Worm (Caenorhabditis elegans) whole organism, L3 larva: ENCODE results near the gene Y41C4A.8.

ENCODE experiments used
- ZK546.5 ChIP-seq: sonication (generic microtip); optimal IDR thresholded peaks from 2 replicates; lab custom pipeline; 2017; ENCODE audit warnings: missing biosample characterization, missing genetic modification characterization
- aly-2 ChIP-seq: fragments of 150-350 bp; optimal IDR thresholded peaks from 2 replicates; lab custom pipeline; 2014; ENCODE audit warnings: missing biosample characterization, missing genetic modification characterization
- ama-1 ChIP-seq: fragments of 150-350 bp; optimal IDR thresholded peaks from 2 replicates; lab custom pipeline; 2018
- ceh-16 ChIP-seq: sonication (generic microtip); optimal IDR thresholded peaks from 2 replicates; lab custom pipeline; 2017; ENCODE audit warnings: missing biosample characterization, missing genetic modification characterization
- ceh-28 ChIP-seq: fragments of 150-350 bp; optimal IDR thresholded peaks from 2 replicates; lab custom pipeline; 2014; ENCODE audit warnings: missing biosample characterization, missing genetic modification reagents, missing genetic modification characterization
- ceh-82 ChIP-seq: fragments of 150-350 bp; optimal IDR thresholded peaks from 2 replicates; lab custom pipeline; 2014; ENCODE audit warnings: missing biosample characterization, missing genetic modification characterization
- daf-12 ChIP-seq: fragments of 150-350 bp; optimal IDR thresholded peaks from 2 replicates; lab custom pipeline; 2014; ENCODE audit warnings: missing biosample characterization, missing genetic modification reagents, missing genetic modification characterization
- egl-27 ChIP-seq: sonication (generic microtip); optimal IDR thresholded peaks from 4 replicates; lab custom pipeline; 2017; ENCODE audit warnings: missing biosample characterization, missing genetic modification reagents, missing genetic modification characterization
- egl-5 ChIP-seq: fragments of 150-350 bp; optimal IDR thresholded peaks from 2 replicates; lab custom pipeline; 2017; ENCODE audit warnings: missing biosample characterization, missing genetic modification reagents, missing genetic modification characterization, inconsistent platforms
- elt-1 ChIP-seq: fragments of 150-350 bp; optimal IDR thresholded peaks from 2 replicates; lab custom pipeline; 2014; ENCODE audit warnings: missing biosample characterization, missing genetic modification characterization
- fkh-10 ChIP-seq: sonication (generic microtip); optimal IDR thresholded peaks from 2 replicates; lab custom pipeline; 2017; ENCODE audit warnings: missing biosample characterization, missing genetic modification reagents, missing genetic modification characterization
- hmg-11 ChIP-seq: sonication (generic microtip); optimal IDR thresholded peaks from 2 replicates; lab custom pipeline; 2016; ENCODE audit warnings: missing genetic modification characterization, missing compliant biosample characterization
- jun-1 ChIP-seq: fragments of 150-350 bp; optimal IDR thresholded peaks from 2 replicates; lab custom pipeline; 2014; ENCODE audit warnings: missing biosample characterization, missing genetic modification reagents, missing genetic modification characterization
- lin-15B ChIP-seq: fragments of 150-350 bp; optimal IDR thresholded peaks from 2 replicates; lab custom pipeline; 2014; ENCODE audit warnings: missing biosample characterization, missing genetic modification characterization
- lin-39 ChIP-seq: fragments of 150-350 bp; optimal IDR thresholded peaks from 2 replicates; lab custom pipeline; 2018; ENCODE audit warnings: missing biosample characterization, missing genetic modification reagents, missing genetic modification characterization
- lsy-12 ChIP-seq: sonication (generic microtip); optimal IDR thresholded peaks from 2 replicates; lab custom pipeline; 2016; ENCODE audit warnings: mild to moderate bottlenecking, missing genetic modification characterization, missing compliant biosample characterization
- mdl-1 ChIP-seq: fragments of 150-350 bp; optimal IDR thresholded peaks from 2 replicates; lab custom pipeline; 2014; ENCODE audit warnings: missing biosample characterization, missing genetic modification characterization
- nfya-1 ChIP-seq: sonication (generic microtip); optimal IDR thresholded peaks from 2 replicates; lab custom pipeline; 2017; ENCODE audit warnings: missing genetic modification characterization, mild to moderate bottlenecking, missing compliant biosample characterization, antibody characterized with exemption, moderate library complexity; ENCODE audit not compliant: insufficient read depth
- nhr-11 ChIP-seq: fragments of 150-350 bp; optimal IDR thresholded peaks from 2 replicates; lab custom pipeline; 2014; ENCODE audit warnings: missing biosample characterization, missing genetic modification characterization
- nhr-12 ChIP-seq: fragments of 150-350 bp; optimal IDR thresholded peaks from 2 replicates; lab custom pipeline; 2014; ENCODE audit warnings: missing biosample characterization, missing genetic modification characterization
- nhr-23 ChIP-seq: fragments of 150-350 bp; optimal IDR thresholded peaks from 2 replicates; lab custom pipeline; 2014; ENCODE audit warnings: missing biosample characterization, missing genetic modification reagents, missing genetic modification characterization
- nhr-237 ChIP-seq: fragments of 150-350 bp; optimal IDR thresholded peaks from 2 replicates; lab custom pipeline; 2014; ENCODE audit warnings: missing biosample characterization, missing genetic modification characterization
- nhr-25 ChIP-seq: sonication (generic microtip); optimal IDR thresholded peaks from 2 replicates; lab custom pipeline; 2017; ENCODE audit warnings: missing biosample characterization, missing genetic modification characterization
- nhr-28 ChIP-seq: fragments of 150-350 bp; optimal IDR thresholded peaks from 2 replicates; lab custom pipeline; 2014; ENCODE audit warnings: missing biosample characterization, missing genetic modification characterization
- nhr-43 ChIP-seq: sonication (generic microtip); optimal IDR thresholded peaks from 2 replicates; lab custom pipeline; 2016; ENCODE audit warnings: mild to moderate bottlenecking, missing genetic modification characterization, missing compliant biosample characterization; ENCODE audit not compliant: poor library complexity, severe bottlenecking
- nhr-67 ChIP-seq: fragments of 150-350 bp; optimal IDR thresholded peaks from 2 replicates; lab custom pipeline; 2014; ENCODE audit warnings: missing biosample characterization, missing genetic modification characterization
- nhr-77 ChIP-seq: fragments of 150-350 bp; optimal IDR thresholded peaks from 2 replicates; lab custom pipeline; 2014; ENCODE audit warnings: missing biosample characterization, missing genetic modification characterization
- pha-4 ChIP-seq: fragments of 150-350 bp; optimal IDR thresholded peaks from 2 replicates; lab custom pipeline; 2014; ENCODE audit warnings: missing biosample characterization, missing genetic modification reagents, missing genetic modification characterization
- pqm-1 ChIP-seq: fragments of 150-350 bp; optimal IDR thresholded peaks from 2 replicates; lab custom pipeline; 2017; ENCODE audit warnings: missing biosample characterization, missing genetic modification characterization, inconsistent platforms
- sea-2 ChIP-seq: fragments of 150-350 bp; sonication (generic microtip); optimal IDR thresholded peaks from 4 replicates; lab custom pipeline; 2014; ENCODE audit warnings: missing biosample characterization, missing genetic modification reagents, missing genetic modification characterization
- skn-1 ChIP-seq: fragments of 150-350 bp; optimal IDR thresholded peaks from 2 replicates; lab custom pipeline; 2014; ENCODE audit warnings: missing biosample characterization, missing genetic modification characterization
- snpc-4 ChIP-seq: fragments of 150-350 bp; optimal IDR thresholded peaks from 2 replicates; lab custom pipeline; 2014; ENCODE audit warnings: missing biosample characterization, missing genetic modification characterization
- tbx-2 ChIP-seq: sonication (generic microtip); optimal IDR thresholded peaks from 2 replicates; lab custom pipeline; 2016; ENCODE audit warnings: mild to moderate bottlenecking, missing genetic modification characterization, missing compliant biosample characterization
- unc-62 ChIP-seq: fragments of 150-350 bp; sonication (generic microtip); optimal IDR thresholded peaks from 4 replicates; lab custom pipeline; 2014; ENCODE audit warnings: missing biosample characterization, missing genetic modification reagents, missing genetic modification characterization
- zag-1 ChIP-seq: fragments of 150-350 bp; optimal IDR thresholded peaks from 2 replicates; lab custom pipeline; 2014; ENCODE audit warnings: missing biosample characterization, missing genetic modification characterization
- ztf-11 ChIP-seq: fragments of 150-350 bp; optimal IDR thresholded peaks from 2 replicates; lab custom pipeline; 2014; ENCODE audit warnings: missing biosample characterization, missing genetic modification characterization
- ztf-4 ChIP-seq: fragments of 150-350 bp; optimal IDR thresholded peaks from 2 replicates; lab custom pipeline; 2014; ENCODE audit warnings: missing biosample characterization, missing genetic modification characterization

Y41C4A.8 gene

ce11 chrIII:11732943-11733342 is 24.3 kb upstream of the Y41C4A.8 start:
- no peak for TF ChIP-seq nhr-28
- TF ChIP-seq fkh-10 (GFP tag; lab: Kevin White, UChicago) = no peak
- no peak for TF ChIP-seq lin-15B
- peak; percentile 97 for TF ChIP-seq ceh-28 (tag; lab: Kevin White, UChicago)
- TF ChIP-seq nhr-67 = no peak

DNA sequence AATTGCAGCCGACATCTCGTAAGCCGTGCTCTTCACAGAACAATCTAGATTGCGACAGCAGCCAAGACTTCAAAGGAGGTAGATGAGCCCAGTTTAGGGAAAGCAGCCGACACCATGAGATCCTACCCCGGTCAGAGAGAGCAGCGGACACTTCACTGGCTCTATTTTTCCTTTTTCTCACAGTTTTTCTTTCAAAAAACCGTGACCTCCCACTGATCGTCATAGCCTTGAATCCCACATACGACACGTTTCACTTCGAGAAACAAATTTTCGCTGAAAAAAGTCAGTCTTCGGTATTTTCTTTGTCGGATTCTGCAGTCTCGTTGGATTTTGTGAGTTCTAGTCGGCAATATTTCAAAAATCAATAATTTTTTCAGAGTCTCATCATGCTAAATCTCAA is 23.4 kb upstream of the Y41C4A.8 start, which contains the start of gene Y41C4A.21:
Y41C4A.21 (plus strand) TSS at position 301 of the 400 bp plus-strand sequence.
- TF ChIP-seq ztf-11 (tag; lab: Kevin White, UChicago) = no peak
- TF ChIP-seq egl-5 (tag; lab: Kevin White, UChicago) = no peak
- no peak for TF ChIP-seq mdl-1 (tag; lab: Kevin White, UChicago)
- no peak for TF ChIP-seq tbx-2 (tag; lab: Kevin White, UChicago)
- TF ChIP-seq lin-15B = no peak
- no peak for TF ChIP-seq nhr-237 (tag; lab: Kevin White, UChicago)
- TF ChIP-seq ceh-16 = no peak
- TF ChIP-seq nhr-11 (tag; lab: Kevin White, UChicago) = no peak
- no peak for TF ChIP-seq sea-2 (GFP tag; lab: Kevin White, UChicago)
- no peak for TF ChIP-seq pqm-1 (tag; lab: Kevin White, UChicago)
- no peak for TF ChIP-seq nhr-67
- TF ChIP-seq nhr-77 (tag; lab: Kevin White, UChicago) = no peak
- no peak for TF ChIP-seq nhr-28
- TF ChIP-seq nhr-23 (tag; lab: Kevin White, UChicago) = no peak
- no peak for TF ChIP-seq skn-1 (tag; lab: Kevin White, UChicago)
- TF ChIP-seq hmg-11 (tag; lab: Kevin White, UChicago) = no peak
- TF ChIP-seq nfya-1 (tag; lab: Kevin White, UChicago) = no peak
- no peak for TF ChIP-seq pha-4

ce11 chrIII:11731491-11731890 is 22.9 kb upstream of the Y41C4A.8 start:
- TF ChIP-seq snpc-4 (tag; lab: Kevin White, UChicago) (no peak), pha-4 (no peak), aly-2 (no peak), egl-27 (tag; lab: Kevin White, UChicago) (no peak), nhr-28 (no peak), ceh-28 (tag; lab: Kevin White, UChicago) (no peak), tbx-2 (tag; lab: Kevin White, UChicago) (no peak), lsy-12 (no peak), nhr-25 (tag; lab: Kevin White, UChicago) (no peak), pqm-1 (tag; lab: Kevin White, UChicago) (no peak), fkh-10 (GFP tag; lab: Kevin White, UChicago) (no peak), daf-12 (tag; lab: Kevin White, UChicago) (no peak), ztf-11 (tag; lab: Kevin White, UChicago) (no peak), ZK546.5 (no peak), skn-1 (tag; lab: Kevin White, UChicago) (no peak), elt-1 (tag; lab: Kevin White, UChicago) (no peak), egl-5 (tag; lab: Kevin White, UChicago) (no peak), mdl-1 (tag; lab: Kevin White, UChicago) (no peak), ztf-4 (tag; lab: Kevin White, UChicago) (no peak)

DNA sequence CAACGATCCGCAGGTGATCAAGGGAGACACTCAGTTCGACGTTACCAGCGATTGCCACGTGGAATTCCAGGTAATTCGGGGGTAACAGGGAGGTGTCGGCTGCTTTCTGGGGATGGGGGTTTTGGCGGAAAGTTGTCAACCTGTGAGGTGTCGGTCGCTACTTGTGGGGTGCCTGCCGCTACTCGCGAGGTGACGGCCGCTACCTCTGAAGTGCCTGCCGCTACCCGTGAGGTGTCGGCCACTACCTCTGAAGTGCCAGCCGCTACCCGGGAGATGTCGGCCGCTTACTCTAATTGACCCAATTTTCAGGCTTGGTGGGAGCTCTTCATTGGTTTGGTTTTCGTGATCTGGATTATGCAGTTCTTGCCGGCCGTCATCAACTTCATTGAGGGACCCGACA is 22.2 kb upstream of the Y41C4A.8 start:
- TF ChIP-seq nhr-43 (tag; lab: Kevin White, UChicago) (no peak), ceh-82 (tag; lab: Kevin White, UChicago) (no peak), nfya-1 (tag; lab: Kevin White, UChicago) (no peak), tbx-2 (tag; lab: Kevin White, UChicago) (no peak)

- TF ChIP-seq lsy-12 (no peak), lin-39 (tag; lab: Kevin White, UChicago) (no peak), jun-1 (tag; lab: Kevin White, UChicago) (no peak), nhr-67 (no peak), nhr-28 (no peak), zag-1 (tag; lab: Kevin White, UChicago) (no peak), nhr-12 (tag; lab: Kevin White, UChicago) (no peak), unc-62 (GFP tag; lab: Kevin White, UChicago) (no peak), nhr-23 (tag; lab: Kevin White, UChicago) (no peak), pqm-1 (tag; lab: Kevin White, UChicago) (no peak), ceh-16 (no peak), skn-1 (tag; lab: Kevin White, UChicago) (no peak), ama-1 (lab: Kevin White, UChicago) (no peak), ceh-28 (tag; lab: Kevin White, UChicago) (no peak)
- TF ChIP-seq, all 47 proteins: peak for 0
Measured at ce11 chrIII:11730312-11730711, 21.7 kb upstream of the Y41C4A.8 start, which contains the start of gene Y41C4A.18. Y41C4A.18 (plus strand) TSS chrIII:11730612.
